Worm (Caenorhabditis elegans): ENCODE data around the gene ham-1.
"Not testable (repeated sequence)": the region's sequence is repeated elsewhere in the genome, so short reads cannot be mapped to it uniquely, and the experiment has no call there.

Gene ham-1

DNA sequence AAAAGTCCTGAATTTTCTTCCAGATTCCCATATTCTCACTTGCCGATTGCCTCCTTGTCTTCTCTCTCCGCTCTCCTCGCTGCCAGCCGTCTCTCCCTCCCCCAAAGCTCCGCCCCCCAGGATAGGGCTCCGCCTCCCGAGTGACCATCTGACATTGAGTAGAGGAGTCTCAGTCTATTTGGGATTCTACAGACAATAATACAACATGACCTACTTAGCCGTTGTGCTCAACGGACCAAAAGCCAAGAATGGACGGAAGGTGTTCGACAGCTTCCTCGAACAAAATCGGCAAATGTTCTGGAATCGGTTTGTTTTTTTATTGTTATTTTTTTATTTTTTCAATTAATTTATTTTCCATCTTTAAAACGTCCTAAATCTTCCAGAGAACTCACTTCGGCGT, at the start of gene ham-1:
TSS of gene ham-1 (plus strand) at position 173 of the 400 bp plus-strand sequence.
- no peak for TF ChIP-seq nhr-27 (tag; optimal IDR thresholded peaks at IDR 0.05)
- peak; percentile 23; the same call in 1 of the 2 replicates for TF ChIP-seq egrh-3 (GFP tag; IDR thresholded peaks at IDR 0.05)

DNA sequence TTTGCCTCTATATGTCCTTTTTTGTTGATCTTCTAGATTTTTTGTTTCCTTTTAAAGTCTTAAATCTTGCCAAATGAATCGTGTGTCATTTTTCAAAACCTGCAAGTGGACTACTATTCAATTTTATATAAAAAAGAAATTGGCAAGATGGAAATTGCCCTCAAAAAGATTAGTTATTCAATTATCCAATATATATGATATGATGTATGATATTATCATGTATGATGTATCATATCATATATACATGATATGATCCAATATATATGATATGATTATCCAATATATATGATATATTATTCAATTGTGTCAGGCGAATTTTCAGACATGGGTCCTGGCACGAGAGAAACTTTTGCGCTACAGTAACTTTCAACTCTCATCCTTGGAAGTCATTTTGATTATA, 46.8 kb upstream of the ham-1 start, which contains the start of gene sru-20:
TSS of gene sru-20 (plus strand) at position 301 of the 400 bp plus-strand sequence.
- TF ChIP-seq ama-1 (optimal IDR thresholded peaks at IDR 0.05) (no peak), ama-1 (GFP tag; optimal IDR thresholded peaks at IDR 0.05) (peak in 1 of 2 experiments; percentile 30), B0336.3 (GFP tag; IDR thresholded peaks at IDR 0.05) (no peak)

ce11 chrIV:12498238-12498637, 43.7 kb upstream of the ham-1 start, which contains the start of gene sru-19:
sru-19 (plus strand) TSS chrIV:12498538.
- TF ChIP-seq tbx-9 (tag; optimal IDR thresholded peaks at IDR 0.05; ENCODE audit: borderline replicate concordance) (no peak), D2030.7 (GFP tag; IDR thresholded peaks at IDR 0.05) (no peak), lsy-27 (tag; optimal IDR thresholded peaks at IDR 0.05; ENCODE audit: borderline replicate concordance, insufficient read depth) (no peak), ztf-28 (GFP tag; IDR thresholded peaks at IDR 0.05) (no peak), mxl-1 (tag; optimal IDR thresholded peaks at IDR 0.05) (no peak)

ce11 chrIV:12501956-12502355, 40.0 kb upstream of the ham-1 start, which contains the start of gene sru-18:
sru-18 (plus strand) TSS chrIV:12502256.
- TF ChIP-seq F23B12.7 (tag; optimal IDR thresholded peaks at IDR 0.05; ENCODE audit: insufficient read depth): no peak
- TF ChIP-seq lin-35 (GFP tag; optimal IDR thresholded peaks at IDR 0.05): no peak
- no peak for TF ChIP-seq tlf-1 (GFP tag; optimal IDR thresholded peaks at IDR 0.05)
- TF ChIP-seq hrde-1 (tag; optimal IDR thresholded peaks at IDR 0.05; ENCODE audit: borderline replicate concordance): no peak
- no peak for TF ChIP-seq unc-62 (GFP tag; optimal IDR thresholded peaks at IDR 0.05)
- no peak for TF ChIP-seq ceh-58 (GFP tag; IDR thresholded peaks at IDR 0.05)
- no peak for TF ChIP-seq fkh-3 (tag; optimal IDR thresholded peaks at IDR 0.05)
- TF ChIP-seq attf-5 (GFP tag; optimal IDR thresholded peaks at IDR 0.05): no peak
- no peak for TF ChIP-seq ztf-18 (tag; optimal IDR thresholded peaks at IDR 0.05)
- TF ChIP-seq aptf-3 (GFP tag; IDR thresholded peaks at IDR 0.05): no peak
- TF ChIP-seq K11D2.4 (GFP tag; IDR thresholded peaks at IDR 0.05): no peak
- no peak for TF ChIP-seq cebp-1 (GFP tag; IDR thresholded peaks at IDR 0.05)
- no peak for TF ChIP-seq cebp-1 (tag; optimal IDR thresholded peaks at IDR 0.05)
- no peak for TF ChIP-seq Y56A3A.18 (GFP tag; IDR thresholded peaks at IDR 0.05)
- no peak for TF ChIP-seq mcd-1 (GFP tag; IDR thresholded peaks at IDR 0.05)
- TF ChIP-seq ZK185.1 (tag; optimal IDR thresholded peaks at IDR 0.05; ENCODE audit: poor library complexity, severe bottlenecking): no peak
- TF ChIP-seq snpc-4 (GFP tag; optimal IDR thresholded peaks at IDR 0.05): no peak
- no peak for TF ChIP-seq snpc-4 (tag; optimal IDR thresholded peaks at IDR 0.05)
- no peak for TF ChIP-seq die-1 (tag; optimal IDR thresholded peaks at IDR 0.05)
- TF ChIP-seq ekl-4 (GFP tag; IDR thresholded peaks at IDR 0.05): no peak
- TF ChIP-seq egrh-3 (GFP tag; IDR thresholded peaks at IDR 0.05): no peak
- no peak for TF ChIP-seq ztf-6 (GFP tag; IDR thresholded peaks at IDR 0.05)

- not testable (repeated sequence) for TF ChIP-seq ets-4 (GFP tag; optimal IDR thresholded peaks at IDR 0.05); nfya-1 (tag; optimal IDR thresholded peaks at IDR 0.05; ENCODE audit: borderline replicate concordance, insufficient read depth); attf-5 (GFP tag; optimal IDR thresholded peaks at IDR 0.05)
Measured at ce11 chrIV:12505397-12505796, 36.6 kb upstream of the ham-1 start, which contains the start of gene sru-17. sru-17 (plus strand) TSS chrIV:12505697.
